Fruit fly (Drosophila melanogaster): ENCODE measurements around the gene CG12984.

DNA sequence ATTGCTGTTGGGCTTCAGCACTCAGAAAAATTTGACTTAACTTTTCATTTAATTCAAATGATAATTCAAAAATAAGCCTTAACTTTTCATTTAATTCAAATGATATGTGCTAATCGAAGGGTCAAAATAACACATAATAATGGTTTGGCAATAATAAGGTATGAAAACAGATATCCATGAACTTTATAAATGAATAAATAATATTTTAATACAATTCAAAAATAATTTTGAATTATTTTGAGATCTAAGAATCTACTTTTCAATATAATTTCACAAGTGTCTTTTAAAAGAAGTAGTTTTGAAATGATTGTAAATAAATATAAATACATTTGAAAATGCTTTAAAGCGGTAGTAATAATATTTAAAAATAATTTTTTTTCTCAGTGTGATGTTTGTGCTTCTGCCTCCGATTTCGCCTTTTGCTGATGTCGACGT lies 4.5 kb upstream of the CG12984 start:
- no peak for TF ChIP-seq Side (GFP tag; optimal IDR thresholded peaks at IDR 0.05)
- TF ChIP-seq wek (GFP tag; optimal IDR thresholded peaks at IDR 0.05): no peak
- no peak for TF ChIP-seq CG13775 (GFP tag; optimal IDR thresholded peaks at IDR 0.05)
- TF ChIP-seq CG6854 (GFP tag; optimal IDR thresholded peaks at IDR 0.05): no peak
- TF ChIP-seq Spps (tag; optimal IDR thresholded peaks at IDR 0.05): no peak
- TF ChIP-seq CG14050 (GFP tag; IDR thresholded peaks at IDR 0.05): no peak
- no peak for TF ChIP-seq Eip74EF (GFP tag; optimal IDR thresholded peaks at IDR 0.05)
- TF ChIP-seq unc-4 (GFP tag; IDR thresholded peaks at IDR 0.05; ENCODE audit: partially characterized antibody): no peak
